Fruit fly (Drosophila melanogaster) whole organism, adult: ENCODE data around the gene Ugalt.

Source experiments
- CG33017 ChIP-seq: fragments of 200-800 bp; sonication (Bioruptor generic); optimal IDR thresholded peaks from 2 replicates; lab custom pipeline; 2018; ENCODE audit warnings: missing biosample characterization, mild to moderate bottlenecking, missing genetic modification characterization, moderate library complexity
- Hr96 ChIP-seq: fragments of 200-800 bp; sonication (Bioruptor generic); optimal IDR thresholded peaks from 2 replicates; lab custom pipeline; 2016; ENCODE audit warnings: missing biosample characterization, missing genetic modification characterization
- kay ChIP-seq: fragments of 200-800 bp; sonication (Bioruptor generic); peaks from one replicate; lab custom pipeline; 2016; ENCODE audit warnings: missing biosample characterization, missing genetic modification characterization, borderline replicate concordance
- ovo ChIP-seq: fragments of 200-800 bp; sonication (Bioruptor generic); optimal IDR thresholded peaks from 2 replicates; lab custom pipeline; 2016; ENCODE audit warnings: missing biosample characterization, missing genetic modification characterization
- pad ChIP-seq: fragments of 200-800 bp; sonication (Bioruptor generic); optimal IDR thresholded peaks from 3 replicates; lab custom pipeline; 2017; ENCODE audit warnings: missing biosample characterization, missing genetic modification characterization, mild to moderate bottlenecking, moderate library complexity, missing genetic modification reagents

- no peak for TF ChIP-seq ovo (GFP tag; lab: Kevin White, UChicago)
- no peak for TF ChIP-seq CG33017 (tag; lab: Kevin White, UChicago)
- peak; percentile 55 for TF ChIP-seq kay (GFP tag; lab: Kevin White, UChicago)
- TF ChIP-seq pad = no peak
- TF ChIP-seq Hr96 = no peak
These were observed 49.9 kb downstream of the Ugalt start for dm6 chrX:2653533-2654296.
